Fruit fly (Drosophila melanogaster) whole organism, wandering third instar larva: ENCODE results near the gene cni.
A peak's percentile ranks its signal among the peaks of the same experiment; 100 is the strongest.

Experiments used
- Abd-B ChIP-seq: fragments of >200 bp; optimal IDR thresholded peaks from 2 replicates; lab custom pipeline; 2017; ENCODE audit warnings: missing biosample characterization, missing genetic modification characterization
- CG32264 ChIP-seq: fragments of 200-800 bp; sonication (Bioruptor generic); optimal IDR thresholded peaks from 2 replicates; lab custom pipeline; 2016; ENCODE audit warnings: missing biosample characterization, missing genetic modification characterization
- CG9705 ChIP-seq: fragments of 200-800 bp; sonication (Bioruptor generic); optimal IDR thresholded peaks from 2 replicates; lab custom pipeline; 2018; ENCODE audit warnings: missing biosample characterization, mild to moderate bottlenecking, missing genetic modification characterization
- CrebA ChIP-seq: fragments of 200-800 bp; sonication (Bioruptor generic); optimal IDR thresholded peaks from 2 replicates; lab custom pipeline; 2016; ENCODE audit warnings: missing biosample characterization, mild to moderate bottlenecking, missing genetic modification characterization, borderline replicate concordance
- Dfd ChIP-seq: fragments of >200 bp; optimal IDR thresholded peaks from 2 replicates; lab custom pipeline; 2017; ENCODE audit warnings: missing biosample characterization, missing genetic modification characterization
- Dif ChIP-seq: fragments of 200-275, 200-300 bp; sonication (Bioruptor generic); optimal IDR thresholded peaks from 2 replicates; lab custom pipeline; 2018; ENCODE audit warnings: missing biosample characterization, missing genetic modification characterization; ENCODE audit not compliant: partially characterized antibody
- GATAd ChIP-seq: sonication (Bioruptor generic); optimal IDR thresholded peaks from 2 replicates; lab custom pipeline; 2016; ENCODE audit warnings: missing biosample characterization, missing genetic modification characterization
- HLH106 ChIP-seq: fragments of 200-800 bp; optimal IDR thresholded peaks from 3 replicates; lab custom pipeline; 2019; ENCODE audit warnings: missing biosample characterization, mild to moderate bottlenecking, missing genetic modification characterization, moderate library complexity
- Hnf4 ChIP-seq: fragments of 200-800 bp; sonication (Bioruptor generic); optimal IDR thresholded peaks from 2 replicates; lab custom pipeline; 2016; ENCODE audit warnings: missing biosample characterization, mild to moderate bottlenecking, missing genetic modification characterization
- Hr78 ChIP-seq: fragments of >200 bp; optimal IDR thresholded peaks from 2 replicates; lab custom pipeline; 2017; ENCODE audit warnings: missing biosample characterization, missing genetic modification characterization
- Hr83 ChIP-seq: fragments of 200-300 bp; sonication (Bioruptor generic); optimal IDR thresholded peaks from 2 replicates; lab custom pipeline; 2016; ENCODE audit warnings: missing biosample characterization, mild to moderate bottlenecking, missing genetic modification characterization, moderate library complexity; ENCODE audit not compliant: poor library complexity, severe bottlenecking
- Jra ChIP-seq: sonication (Bioruptor generic); optimal IDR thresholded peaks from 2 replicates; lab custom pipeline; 2016; ENCODE audit warnings: missing biosample characterization, missing genetic modification characterization
- Mio ChIP-seq: sonication (Bioruptor generic); optimal IDR thresholded peaks from 2 replicates; lab custom pipeline; 2016; ENCODE audit warnings: missing biosample characterization, missing genetic modification characterization
- Myc ChIP-seq: fragments of >200 bp; optimal IDR thresholded peaks from 2 replicates; lab custom pipeline; 2017
- N ChIP-seq: fragments of >200 bp; optimal IDR thresholded peaks from 2 replicates; lab custom pipeline; 2018; ENCODE audit warnings: missing biosample characterization, missing external identifiers, missing genetic modification characterization
- OdsH ChIP-seq: fragments of 200-800 bp; sonication (Bioruptor generic); optimal IDR thresholded peaks from 2 replicates; lab custom pipeline; 2016; ENCODE audit warnings: missing biosample characterization, mild to moderate bottlenecking, missing genetic modification characterization
- Rel ChIP-seq, 2 experiments: fragments of 200-800 bp; sonication (Bioruptor generic) in 1 of 2; optimal IDR thresholded peaks; 2 replicates in 1 of 2; 3 replicates in 1 of 2; lab custom pipeline; 2016 to 2019; ENCODE audit warnings: mild to moderate bottlenecking in 2 of 2, missing biosample characterization in 2 of 2, missing genetic modification characterization in 2 of 2, moderate library complexity in 1 of 2
- Sp1 ChIP-seq: fragments of 200-800 bp; sonication (Bioruptor generic); optimal IDR thresholded peaks from 3 replicates; lab custom pipeline; 2019; ENCODE audit warnings: missing biosample characterization, mild to moderate bottlenecking, missing genetic modification characterization, moderate library complexity
- Vsx2 ChIP-seq: fragments of 200-300, 225-300 bp; sonication (Bioruptor generic); optimal IDR thresholded peaks from 2 replicates; lab custom pipeline; 2018; ENCODE audit warnings: missing biosample characterization, missing genetic modification characterization; ENCODE audit not compliant: partially characterized antibody
- br ChIP-seq: fragments of 200-800 bp; sonication (Bioruptor generic); optimal IDR thresholded peaks from 2 replicates; lab custom pipeline; 2016; ENCODE audit warnings: missing biosample characterization, missing genetic modification characterization
- brk ChIP-seq: fragments of 200-800 bp; sonication (Bioruptor generic); optimal IDR thresholded peaks from 2 replicates; lab custom pipeline; 2016; ENCODE audit warnings: missing biosample characterization, mild to moderate bottlenecking, missing genetic modification characterization
- dl ChIP-seq, 2 experiments: fragments of 175-275, 200-275 bp in 1 of 2; fragments of 200-275 bp in 1 of 2; sonication (Bioruptor generic); optimal IDR thresholded peaks; lab custom pipeline; 2018; ENCODE audit warnings: mild to moderate bottlenecking in 2 of 2, missing biosample characterization in 2 of 2, missing genetic modification characterization in 2 of 2, moderate library complexity in 2 of 2; ENCODE audit not compliant: partially characterized antibody in 2 of 2, insufficient read depth in 1 of 2
- dmrt93B ChIP-seq: fragments of 200-800 bp; sonication (Bioruptor generic); optimal IDR thresholded peaks from 2 replicates; lab custom pipeline; 2018; ENCODE audit warnings: missing biosample characterization, mild to moderate bottlenecking, missing genetic modification characterization
- dsf ChIP-seq: sonication (Bioruptor generic); optimal IDR thresholded peaks from 2 replicates; lab custom pipeline; 2016; ENCODE audit warnings: missing biosample characterization, missing genetic modification characterization, borderline replicate concordance
- ey ChIP-seq: fragments of 200-800 bp; sonication (Bioruptor generic); optimal IDR thresholded peaks from 2 replicates; lab custom pipeline; 2016; ENCODE audit warnings: missing biosample characterization, missing genetic modification characterization
- foxo ChIP-seq, 2 experiments: fragments of 200-800 bp; sonication (Bioruptor generic); optimal IDR thresholded peaks; 2 replicates in 1 of 2; 3 replicates in 1 of 2; lab custom pipeline; 2016 to 2017; ENCODE audit warnings: missing biosample characterization in 2 of 2, missing genetic modification characterization in 2 of 2
- fru ChIP-seq: fragments of 200-800 bp; sonication (Bioruptor generic); optimal IDR thresholded peaks from 3 replicates; lab custom pipeline; 2016; ENCODE audit warnings: missing biosample characterization, mild to moderate bottlenecking, missing genetic modification characterization
- h ChIP-seq: fragments of 200-800 bp; sonication (Bioruptor generic); optimal IDR thresholded peaks from 3 replicates; lab custom pipeline; 2016; ENCODE audit warnings: missing biosample characterization, mild to moderate bottlenecking, missing genetic modification characterization
- jim ChIP-seq: fragments of 175-275, 200-325 bp; sonication (Bioruptor generic); optimal IDR thresholded peaks from 2 replicates; lab custom pipeline; 2016; ENCODE audit warnings: missing biosample characterization, mild to moderate bottlenecking, missing genetic modification characterization
- lola ChIP-seq: fragments of >200 bp; optimal IDR thresholded peaks from 2 replicates; lab custom pipeline; 2017; ENCODE audit warnings: missing biosample characterization, missing genetic modification characterization
- pan ChIP-seq: fragments of >200 bp; optimal IDR thresholded peaks from 2 replicates; lab custom pipeline; 2017
- psq ChIP-seq: fragments of 200-800 bp; sonication (Bioruptor generic); optimal IDR thresholded peaks from 3 replicates; lab custom pipeline; 2017; ENCODE audit warnings: missing biosample characterization, mild to moderate bottlenecking, missing genetic modification characterization, moderate library complexity
- rgr ChIP-seq: fragments of 200-800 bp; sonication (Bioruptor generic); optimal IDR thresholded peaks from 3 replicates; lab custom pipeline; 2016; ENCODE audit warnings: missing biosample characterization, mild to moderate bottlenecking, missing genetic modification characterization
- sage ChIP-seq: fragments of 200-800 bp; sonication (Bioruptor generic); optimal IDR thresholded peaks from 2 replicates; lab custom pipeline; 2016; ENCODE audit warnings: missing biosample characterization, mild to moderate bottlenecking, missing genetic modification characterization
- sv ChIP-seq: fragments of 200-800 bp; sonication (Bioruptor generic); optimal IDR thresholded peaks from 3 replicates; lab custom pipeline; 2016; ENCODE audit warnings: missing biosample characterization, missing genetic modification characterization
- tai ChIP-seq: sonication (Bioruptor generic); optimal IDR thresholded peaks from 2 replicates; lab custom pipeline; 2016; ENCODE audit warnings: missing biosample characterization, missing genetic modification characterization
- usp ChIP-seq: fragments of >200 bp; optimal IDR thresholded peaks from 2 replicates; lab custom pipeline; 2017; ENCODE audit warnings: missing biosample characterization, missing genetic modification characterization
- woc ChIP-seq: sonication (Bioruptor generic); optimal IDR thresholded peaks from 2 replicates; lab custom pipeline; 2016; ENCODE audit warnings: missing biosample characterization, mild to moderate bottlenecking, missing genetic modification characterization

Gene cni

dm6 chr2L:16299466-16300311 lies 10.8 kb downstream of the cni start, which contains the start of the genes heix and CG17328:
Gene heix (minus strand): TSS chr2L:16299858.
Gene CG17328 (plus strand): TSS chr2L:16299943.
- peak; percentile 66 for TF ChIP-seq ey (GFP tag; lab: Kevin White, UChicago)
- TF ChIP-seq N (GFP tag; lab: Kevin White, UChicago): no peak
- no peak for TF ChIP-seq Mio (GFP tag; lab: Kevin White, UChicago)
- TF ChIP-seq CG9705 (GFP tag; lab: Kevin White, UChicago): peak; percentile 69
- peak in 1 of 2 experiments; percentile 81 for TF ChIP-seq foxo (GFP tag; optimal IDR thresholded peaks at IDR 0.05; lab: Kevin White, UChicago)
- peak; percentile 74 for TF ChIP-seq Sp1 (GFP tag; lab: Kevin White, UChicago)
- peak; percentile 81 for TF ChIP-seq HLH106 (tag; lab: Kevin White, UChicago)
- no peak for TF ChIP-seq Hr78 (GFP tag; lab: Kevin White, UChicago)
- peak; percentile 20 for TF ChIP-seq Jra
- no peak for TF ChIP-seq CrebA (GFP tag; lab: Kevin White, UChicago)
- no peak for TF ChIP-seq fru (GFP tag; lab: Kevin White, UChicago)
- TF ChIP-seq dmrt93B: no peak
- no peak for TF ChIP-seq Vsx2 (GFP tag; lab: Kevin White, UChicago)
- peak; percentile 66 for TF ChIP-seq OdsH (GFP tag; lab: Kevin White, UChicago)
- TF ChIP-seq sv (GFP tag; lab: Kevin White, UChicago): peak; percentile 66
- no peak for TF ChIP-seq CG32264 (GFP tag; lab: Kevin White, UChicago)
- no peak for TF ChIP-seq lola (GFP tag; lab: Kevin White, UChicago)
- no peak for TF ChIP-seq pan (lab: Kevin White, UChicago)
- TF ChIP-seq jim (GFP tag; lab: Kevin White, UChicago): no peak
- TF ChIP-seq h: no peak
- TF ChIP-seq psq (GFP tag; lab: Kevin White, UChicago): peak; percentile 59
- TF ChIP-seq Dfd (GFP tag; lab: Kevin White, UChicago): no peak
- peak; percentile 74 for TF ChIP-seq rgr (GFP tag; lab: Kevin White, UChicago)
- no peak for TF ChIP-seq Abd-B (GFP tag; lab: Kevin White, UChicago)
- TF ChIP-seq Dif: peak; percentile 6
- TF ChIP-seq dsf (GFP tag; lab: Kevin White, UChicago): peak; percentile 31
- TF ChIP-seq usp (GFP tag; lab: Kevin White, UChicago): no peak
- no peak for TF ChIP-seq Myc (lab: Kevin White, UChicago)
- no peak for TF ChIP-seq GATAd
- TF ChIP-seq brk (GFP tag; lab: Kevin White, UChicago): no peak
- TF ChIP-seq sage (GFP tag; lab: Kevin White, UChicago): no peak
- TF ChIP-seq Rel (GFP tag; optimal IDR thresholded peaks at IDR 0.05; lab: Kevin White, UChicago): no peak
- TF ChIP-seq Rel (tag; optimal IDR thresholded peaks at IDR 0.05; lab: Kevin White, UChicago): peak; percentile 19
- peak; percentile 67 for TF ChIP-seq Hnf4 (GFP tag; lab: Kevin White, UChicago)
- peak; percentile 83 for TF ChIP-seq woc
- no peak for TF ChIP-seq tai (GFP tag; lab: Kevin White, UChicago)
- TF ChIP-seq Hr83 (GFP tag; lab: Kevin White, UChicago): no peak
- no peak for TF ChIP-seq dl (GFP tag; optimal IDR thresholded peaks at IDR 0.05; lab: Kevin White, UChicago; ENCODE audit: insufficient read depth in 1 of 2, partially characterized antibody in 2 of 2)
- TF ChIP-seq br: no peak

dm6 chr2L:16293703-16294233 lies 16.8 kb downstream of the cni start, which contains the start of gene Cyp303a1:
Gene Cyp303a1 (plus strand): TSS chr2L:16294183.
- TF ChIP-seq CrebA (GFP tag; lab: Kevin White, UChicago) (no peak), N (GFP tag; lab: Kevin White, UChicago) (no peak), Sp1 (GFP tag; lab: Kevin White, UChicago) (no peak), Dfd (GFP tag; lab: Kevin White, UChicago) (no peak), sv (GFP tag; lab: Kevin White, UChicago) (no peak), woc (no peak), dsf (GFP tag; lab: Kevin White, UChicago) (no peak), fru (GFP tag; lab: Kevin White, UChicago) (no peak), usp (GFP tag; lab: Kevin White, UChicago) (no peak), Mio (GFP tag; lab: Kevin White, UChicago) (no peak)
